Worm (Caenorhabditis elegans): ENCODE results near the gene aak-2.

aak-2 gene

DNA sequence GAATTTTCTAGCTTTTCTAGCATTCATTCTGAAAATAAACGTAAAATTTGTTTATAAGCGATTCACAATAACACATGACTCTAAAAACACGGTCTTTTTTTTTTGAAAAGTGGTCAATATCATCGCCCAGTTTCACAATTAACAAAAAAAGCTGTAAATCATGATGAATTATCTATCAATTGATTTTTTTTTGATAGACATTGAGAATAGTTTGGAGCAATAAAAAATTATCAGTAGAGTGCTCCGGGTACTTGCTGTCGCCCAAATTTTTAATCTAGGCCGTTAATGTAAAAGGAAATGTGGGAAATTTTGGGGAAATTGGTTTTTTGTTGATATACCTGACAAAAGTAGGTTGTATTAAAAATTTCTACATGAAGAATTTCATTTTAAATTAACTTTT is 22.5 kb upstream of the aak-2 start:
- no peak for TF ChIP-seq ztf-1 (GFP tag; conservative IDR thresholded peaks at IDR 0.05)
- TF ChIP-seq nhr-129 (tag; optimal IDR thresholded peaks at IDR 0.05) = no peak
- no peak for TF ChIP-seq dmd-4 (tag; optimal IDR thresholded peaks at IDR 0.05)
- TF ChIP-seq nhr-12 (tag; optimal IDR thresholded peaks at IDR 0.05) = no peak
- no peak for TF ChIP-seq sem-4 (tag; optimal IDR thresholded peaks at IDR 0.05)
- no peak for TF ChIP-seq nhr-237 (tag; optimal IDR thresholded peaks at IDR 0.05)
- no peak for TF ChIP-seq lin-39 (tag; optimal IDR thresholded peaks at IDR 0.05)
- no peak for TF ChIP-seq aly-2 (tag; optimal IDR thresholded peaks at IDR 0.05)
- peak; percentile 20 for TF ChIP-seq fos-1 (tag; optimal IDR thresholded peaks at IDR 0.05)

- TF ChIP-seq fos-1 (tag; optimal IDR thresholded peaks at IDR 0.05) (peak; percentile 82), nhr-21 (tag; optimal IDR thresholded peaks at IDR 0.05) (peak; percentile 49), sma-3 (GFP tag; optimal IDR thresholded peaks at IDR 0.05) (peak; percentile 25), ceh-16 (tag; optimal IDR thresholded peaks at IDR 0.05) (no peak), crh-2 (tag; optimal IDR thresholded peaks at IDR 0.05) (peak; percentile 64), gmeb-1 (tag; optimal IDR thresholded peaks at IDR 0.05) (peak; percentile 46), snpc-4 (tag; optimal IDR thresholded peaks at IDR 0.05) (no peak), sma-9 (GFP tag; optimal IDR thresholded peaks at IDR 0.05) (peak; percentile 59), sma-9 (tag; optimal IDR thresholded peaks at IDR 0.05) (no peak), C34F6.9 (tag; optimal IDR thresholded peaks at IDR 0.05) (no peak), mdl-1 (tag; optimal IDR thresholded peaks at IDR 0.05) (peak in 1 of 2 experiments; percentile 32), nhr-25 (tag; optimal IDR thresholded peaks at IDR 0.05) (peak; percentile 59), blmp-1 (tag; optimal IDR thresholded peaks at IDR 0.05; ENCODE audit: insufficient read depth) (peak; percentile 82)
Observed at ce11 chrX:16775335-16775835, 20.5 kb upstream of the aak-2 start.

DNA sequence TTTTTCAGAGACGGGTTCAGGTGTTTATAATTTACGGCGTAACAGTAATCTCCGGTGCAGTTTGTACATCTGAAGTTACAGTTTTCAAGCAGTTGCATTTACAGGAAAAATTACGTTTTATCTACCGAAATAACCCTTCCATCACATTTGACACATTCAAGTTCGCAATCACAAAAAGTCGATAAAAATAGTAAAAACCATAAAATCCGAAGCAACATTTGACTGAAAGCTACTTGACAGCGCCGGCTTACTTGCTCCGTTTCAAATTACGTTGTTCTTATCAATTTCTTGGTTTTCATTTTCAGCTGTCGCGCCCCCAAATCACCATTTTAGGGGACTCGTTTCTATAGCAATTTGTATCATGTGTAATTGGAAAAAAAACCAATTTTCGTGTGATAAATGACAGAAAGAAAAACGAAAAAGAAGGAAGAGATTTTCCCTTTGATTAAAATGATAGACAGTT is 13.1 kb upstream of the aak-2 start, which contains the start of gene T01C8.3:
Gene T01C8.3, minus strand, starts transcription at position 413 of the 463 bp plus-strand sequence.
- TF ChIP-seq ceh-16 (tag; optimal IDR thresholded peaks at IDR 0.05) = no peak
- TF ChIP-seq lin-11 (tag; optimal IDR thresholded peaks at IDR 0.05) = no peak
- no peak for TF ChIP-seq ZK546.5 (tag; optimal IDR thresholded peaks at IDR 0.05)
- TF ChIP-seq crh-2 (tag; optimal IDR thresholded peaks at IDR 0.05) = no peak

ce11 chrX:16784038-16784437 is 11.8 kb upstream of the aak-2 start:
- TF ChIP-seq sem-4 (tag; optimal IDR thresholded peaks at IDR 0.05) (no peak), nhr-23 (tag; optimal IDR thresholded peaks at IDR 0.05) (no peak), unc-62 (GFP tag; optimal IDR thresholded peaks at IDR 0.05) (no peak), ztf-1 (GFP tag; conservative IDR thresholded peaks at IDR 0.05) (no peak), zag-1 (tag; optimal IDR thresholded peaks at IDR 0.05) (no peak), ceh-16 (tag; optimal IDR thresholded peaks at IDR 0.05) (no peak), ceh-82 (tag; optimal IDR thresholded peaks at IDR 0.05) (no peak), peb-1 (tag; optimal IDR thresholded peaks at IDR 0.05) (no peak), gmeb-1 (tag; optimal IDR thresholded peaks at IDR 0.05) (no peak), lin-39 (tag; optimal IDR thresholded peaks at IDR 0.05) (no peak), aly-2 (tag; optimal IDR thresholded peaks at IDR 0.05) (no peak), sma-3 (GFP tag; optimal IDR thresholded peaks at IDR 0.05) (no peak), nhr-237 (tag; optimal IDR thresholded peaks at IDR 0.05) (no peak), fos-1 (tag; optimal IDR thresholded peaks at IDR 0.05) (no peak), alr-1 (tag; optimal IDR thresholded peaks at IDR 0.05) (no peak), crh-2 (tag; optimal IDR thresholded peaks at IDR 0.05) (peak; percentile 19), sma-9 (GFP tag; optimal IDR thresholded peaks at IDR 0.05) (peak; percentile 17), sma-9 (tag; optimal IDR thresholded peaks at IDR 0.05) (no peak), nhr-25 (tag; optimal IDR thresholded peaks at IDR 0.05) (peak; percentile 14), egl-27 (tag; optimal IDR thresholded peaks at IDR 0.05) (no peak), unc-55 (GFP tag; optimal IDR thresholded peaks at IDR 0.05) (no peak), lin-13 (GFP tag; optimal IDR thresholded peaks at IDR 0.05) (no peak)

DNA sequence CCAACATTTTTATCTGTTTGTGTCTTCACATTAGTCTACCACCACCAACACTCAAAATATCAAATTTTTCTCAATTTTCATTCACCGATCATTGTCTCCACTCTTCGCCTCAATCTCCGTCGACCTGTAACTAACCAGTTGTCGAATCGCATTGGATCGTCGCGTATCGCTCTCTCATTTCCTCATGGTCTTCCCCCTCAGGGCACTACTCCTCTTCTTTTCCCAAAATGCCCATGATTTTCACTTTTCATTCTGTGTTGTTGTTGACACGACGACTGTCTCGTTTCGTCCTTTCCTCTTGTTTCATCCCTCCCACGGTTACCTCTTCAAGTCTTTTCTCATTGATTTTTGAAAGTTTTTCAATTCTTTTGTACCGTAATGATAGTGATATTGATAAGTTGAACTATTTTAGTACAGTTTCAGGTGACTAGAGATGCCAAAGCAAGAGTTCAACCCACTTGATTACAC is 9.8 kb upstream of the aak-2 start, which contains the start of gene T01C8.2:
Gene T01C8.2, plus strand, starts transcription at position 418 of the 468 bp plus-strand sequence.
- TF ChIP-seq aly-2 (tag; optimal IDR thresholded peaks at IDR 0.05) (no peak), ceh-16 (tag; optimal IDR thresholded peaks at IDR 0.05) (no peak), blmp-1 (tag; optimal IDR thresholded peaks at IDR 0.05; ENCODE audit: insufficient read depth) (peak; percentile 89), sma-3 (GFP tag; optimal IDR thresholded peaks at IDR 0.05) (peak; percentile 17), nhr-129 (tag; optimal IDR thresholded peaks at IDR 0.05) (peak; percentile 60), sma-9 (GFP tag; optimal IDR thresholded peaks at IDR 0.05) (peak; percentile 57), sma-9 (tag; optimal IDR thresholded peaks at IDR 0.05) (no peak), nhr-25 (tag; optimal IDR thresholded peaks at IDR 0.05) (peak; percentile 60), ama-1 (optimal IDR thresholded peaks at IDR 0.05) (peak; percentile 13)
